Fruit fly (Drosophila melanogaster): ENCODE measurements around the gene Ets65A.

Ets65A gene

DNA sequence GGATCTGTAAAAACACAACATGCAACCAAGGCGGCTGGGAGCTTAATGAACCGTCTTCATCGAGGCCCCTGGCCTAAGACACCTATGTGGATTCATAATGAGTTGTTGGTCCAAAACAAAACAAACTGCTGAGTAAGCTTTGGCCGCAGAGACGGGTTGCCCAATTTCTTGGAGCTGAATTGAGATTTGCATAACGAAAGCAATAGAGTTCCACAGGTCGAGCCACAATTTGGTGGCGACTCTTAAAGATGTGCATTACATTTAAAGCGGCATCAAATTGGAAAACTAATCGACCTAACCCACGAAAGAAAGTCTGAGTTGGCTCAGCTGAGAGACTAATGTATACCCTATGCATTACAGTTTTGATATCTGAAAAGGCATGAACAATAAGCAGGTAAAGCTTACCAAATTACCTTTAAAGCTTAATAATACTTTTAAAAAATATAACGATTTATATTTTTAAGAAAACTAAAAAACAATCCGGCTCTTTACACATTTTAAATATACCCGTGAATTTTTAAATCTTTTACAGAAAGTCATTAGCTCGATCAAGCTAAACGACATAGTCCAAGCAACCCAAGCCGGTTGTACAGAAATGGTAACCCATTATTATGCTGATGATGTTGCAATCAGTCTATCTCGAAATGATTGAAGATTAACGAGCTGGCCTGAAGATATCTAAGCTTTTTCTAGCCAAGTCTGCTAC lies 60.1 kb downstream of the Ets65A start, which contains the start of gene CG13297 (continued):
- TF ChIP-seq Eip74EF (GFP tag; optimal IDR thresholded peaks at IDR 0.05) (peak in 1 of 2 experiments; percentile 72), btn (GFP tag; optimal IDR thresholded peaks at IDR 0.05) (no peak), Elba2 (GFP tag; optimal IDR thresholded peaks at IDR 0.05) (no peak), nau (GFP tag; optimal IDR thresholded peaks at IDR 0.05) (no peak), CG7357 (GFP tag; IDR thresholded peaks at IDR 0.05) (no peak), CG3838 (GFP tag; optimal IDR thresholded peaks at IDR 0.05) (no peak), tna (GFP tag; IDR thresholded peaks at IDR 0.05; ENCODE audit: partially characterized antibody) (no peak), CG14441 (GFP tag; IDR thresholded peaks at IDR 0.05) (peak; percentile 60), ac (GFP tag; optimal IDR thresholded peaks at IDR 0.05) (no peak), pb (GFP tag; optimal IDR thresholded peaks at IDR 0.05) (no peak), org-1 (GFP tag; optimal IDR thresholded peaks at IDR 0.05) (peak; percentile 37), CG4730 (GFP tag; IDR thresholded peaks at IDR 0.05) (peak; percentile 40; the same call in 1 of the 2 replicates), CG2889 (GFP tag; IDR thresholded peaks at IDR 0.05) (no peak), Hand (GFP tag; optimal IDR thresholded peaks at IDR 0.05) (no peak), NfI (GFP tag; optimal IDR thresholded peaks at IDR 0.05) (peak; percentile 43), Jarid2 (GFP tag; optimal IDR thresholded peaks at IDR 0.05) (no peak), z (GFP tag; IDR thresholded peaks at IDR 0.05) (no peak), tap (tag; optimal IDR thresholded peaks at IDR 0.05) (peak; percentile 49), knrl (GFP tag; IDR thresholded peaks at IDR 0.05; ENCODE audit: partially characterized antibody) (no peak), CG8924 (tag; optimal IDR thresholded peaks at IDR 0.05) (peak; percentile 66), Gug (GFP tag; IDR thresholded peaks at IDR 0.05) (no peak), phol (tag; optimal IDR thresholded peaks at IDR 0.05) (peak; percentile 75), CG12071 (GFP tag; optimal IDR thresholded peaks at IDR 0.05) (no peak), CG8089 (GFP tag; optimal IDR thresholded peaks at IDR 0.05) (no peak), prd (optimal IDR thresholded peaks at IDR 0.05) (no peak), prd (GFP tag; IDR thresholded peaks at IDR 0.05) (peak; percentile 59; the same call in 2 of the 3 replicates), CG9797 (GFP tag; optimal IDR thresholded peaks at IDR 0.05) (no peak), MTF-1 (GFP tag; optimal IDR thresholded peaks at IDR 0.05; ENCODE audit: borderline replicate concordance) (no peak), Awh (GFP tag; IDR thresholded peaks at IDR 0.05) (0 out of 2 replicates have a peak, but pooled peaks have one; percentile 40), Trl (optimal IDR thresholded peaks at IDR 0.05) (no peak), Trl (GFP tag; optimal IDR thresholded peaks at IDR 0.05) (no peak), CG3163 (GFP tag; optimal IDR thresholded peaks at IDR 0.05) (no peak), disco-r (GFP tag; optimal IDR thresholded peaks at IDR 0.05) (no peak), ssp (GFP tag; IDR thresholded peaks at IDR 0.05) (no peak; the same call in 1 of the 2 replicates), dmrt99B (tag; optimal IDR thresholded peaks at IDR 0.05) (peak; percentile 88), NFAT (GFP tag; IDR thresholded peaks at IDR 0.05) (no peak), CG17912 (GFP tag; optimal IDR thresholded peaks at IDR 0.05) (no peak), CG30020 (tag; optimal IDR thresholded peaks at IDR 0.05) (no peak), dpn (GFP tag; optimal IDR thresholded peaks at IDR 0.05) (peak in 1 of 2 experiments; percentile 10)

dm6 chr3L:6158530-6158929 lies 61.1 kb downstream of the Ets65A start, which contains the start of gene Cpr65Ay:
Cpr65Ay (minus strand) TSS chr3L:6158630.
- 0 out of 2 replicates have a peak, but pooled peaks have one; percentile 13 for TF ChIP-seq slbo (GFP tag; IDR thresholded peaks at IDR 0.05)
- TF ChIP-seq CG3065 (GFP tag; optimal IDR thresholded peaks at IDR 0.05), result no peak
